Worm (Caenorhabditis elegans) whole organism, L3 larva: ENCODE measurements around the gene Y38F2AR.12.

Experiments used
- R02D3.7 ChIP-seq: fragments of 150-350 bp; optimal IDR thresholded peaks from 2 replicates; lab custom pipeline; 2014; ENCODE audit warnings: missing biosample characterization, missing genetic modification characterization
- ZK546.5 ChIP-seq: sonication (generic microtip); optimal IDR thresholded peaks from 2 replicates; lab custom pipeline; 2017; ENCODE audit warnings: missing biosample characterization, missing genetic modification characterization
- aly-2 ChIP-seq: fragments of 150-350 bp; optimal IDR thresholded peaks from 2 replicates; lab custom pipeline; 2014; ENCODE audit warnings: missing biosample characterization, missing genetic modification characterization
- ama-1 ChIP-seq: fragments of 150-350 bp; optimal IDR thresholded peaks from 2 replicates; lab custom pipeline; 2018
- ceh-16 ChIP-seq: sonication (generic microtip); optimal IDR thresholded peaks from 2 replicates; lab custom pipeline; 2017; ENCODE audit warnings: missing biosample characterization, missing genetic modification characterization
- ceh-28 ChIP-seq: fragments of 150-350 bp; optimal IDR thresholded peaks from 2 replicates; lab custom pipeline; 2014; ENCODE audit warnings: missing biosample characterization, missing genetic modification reagents, missing genetic modification characterization
- ceh-82 ChIP-seq: fragments of 150-350 bp; optimal IDR thresholded peaks from 2 replicates; lab custom pipeline; 2014; ENCODE audit warnings: missing biosample characterization, missing genetic modification characterization
- ceh-9 ChIP-seq: sonication (generic microtip); optimal IDR thresholded peaks from 2 replicates; lab custom pipeline; 2018; ENCODE audit warnings: missing biosample characterization, missing genetic modification characterization
- daf-12 ChIP-seq: fragments of 150-350 bp; optimal IDR thresholded peaks from 2 replicates; lab custom pipeline; 2014; ENCODE audit warnings: missing biosample characterization, missing genetic modification reagents, missing genetic modification characterization
- egl-27 ChIP-seq: sonication (generic microtip); optimal IDR thresholded peaks from 4 replicates; lab custom pipeline; 2017; ENCODE audit warnings: missing biosample characterization, missing genetic modification reagents, missing genetic modification characterization
- egl-5 ChIP-seq: fragments of 150-350 bp; optimal IDR thresholded peaks from 2 replicates; lab custom pipeline; 2017; ENCODE audit warnings: missing biosample characterization, missing genetic modification reagents, missing genetic modification characterization, inconsistent platforms
- elt-1 ChIP-seq: fragments of 150-350 bp; optimal IDR thresholded peaks from 2 replicates; lab custom pipeline; 2014; ENCODE audit warnings: missing biosample characterization, missing genetic modification characterization
- elt-2 ChIP-seq: sonication (generic microtip); optimal IDR thresholded peaks from 2 replicates; lab custom pipeline; 2016; ENCODE audit warnings: missing genetic modification reagents, mild to moderate bottlenecking, missing genetic modification characterization, missing compliant biosample characterization
- elt-3 ChIP-seq, 3 experiments: fragments of 150-350 bp in 1 of 3; sonication (generic microtip) in 2 of 3; optimal IDR thresholded peaks; 2 replicates in 2 of 3; 4 replicates in 1 of 3; lab custom pipeline; 2014 to 2017; ENCODE audit warnings: missing biosample characterization in 3 of 3, missing genetic modification characterization in 3 of 3
- eor-1 ChIP-seq, 2 experiments: fragments of 150-350 bp; optimal IDR thresholded peaks; 2 replicates each; lab custom pipeline; 2014 to 2018; ENCODE audit warnings: missing biosample characterization in 2 of 2, missing genetic modification characterization in 2 of 2
- fkh-10 ChIP-seq: sonication (generic microtip); optimal IDR thresholded peaks from 2 replicates; lab custom pipeline; 2017; ENCODE audit warnings: missing biosample characterization, missing genetic modification reagents, missing genetic modification characterization
- fkh-2 ChIP-seq: fragments of 150-350 bp; optimal IDR thresholded peaks from 2 replicates; lab custom pipeline; 2014; ENCODE audit warnings: missing biosample characterization, missing genetic modification reagents, missing genetic modification characterization
- fos-1 ChIP-seq: fragments of 150-350 bp; optimal IDR thresholded peaks from 2 replicates; lab custom pipeline; 2014; ENCODE audit warnings: missing biosample characterization, missing genetic modification characterization
- hmg-11 ChIP-seq: sonication (generic microtip); optimal IDR thresholded peaks from 2 replicates; lab custom pipeline; 2016; ENCODE audit warnings: missing genetic modification characterization, missing compliant biosample characterization
- jun-1 ChIP-seq: fragments of 150-350 bp; optimal IDR thresholded peaks from 2 replicates; lab custom pipeline; 2014; ENCODE audit warnings: missing biosample characterization, missing genetic modification reagents, missing genetic modification characterization
- lin-15B ChIP-seq: fragments of 150-350 bp; optimal IDR thresholded peaks from 2 replicates; lab custom pipeline; 2014; ENCODE audit warnings: missing biosample characterization, missing genetic modification characterization
- lin-39 ChIP-seq: fragments of 150-350 bp; optimal IDR thresholded peaks from 2 replicates; lab custom pipeline; 2018; ENCODE audit warnings: missing biosample characterization, missing genetic modification reagents, missing genetic modification characterization
- mdl-1 ChIP-seq: fragments of 150-350 bp; optimal IDR thresholded peaks from 2 replicates; lab custom pipeline; 2014; ENCODE audit warnings: missing biosample characterization, missing genetic modification characterization
- mml-1 ChIP-seq: fragments of 150-350 bp; sonication (generic microtip); optimal IDR thresholded peaks from 3 replicates; lab custom pipeline; 2014; ENCODE audit warnings: missing biosample characterization, missing genetic modification characterization
- nfya-1 ChIP-seq: sonication (generic microtip); optimal IDR thresholded peaks from 2 replicates; lab custom pipeline; 2017; ENCODE audit warnings: missing genetic modification characterization, mild to moderate bottlenecking, missing compliant biosample characterization, antibody characterized with exemption, moderate library complexity; ENCODE audit not compliant: insufficient read depth
- nhr-11 ChIP-seq: fragments of 150-350 bp; optimal IDR thresholded peaks from 2 replicates; lab custom pipeline; 2014; ENCODE audit warnings: missing biosample characterization, missing genetic modification characterization
- nhr-12 ChIP-seq: fragments of 150-350 bp; optimal IDR thresholded peaks from 2 replicates; lab custom pipeline; 2014; ENCODE audit warnings: missing biosample characterization, missing genetic modification characterization
- nhr-23 ChIP-seq: fragments of 150-350 bp; optimal IDR thresholded peaks from 2 replicates; lab custom pipeline; 2014; ENCODE audit warnings: missing biosample characterization, missing genetic modification reagents, missing genetic modification characterization
- nhr-237 ChIP-seq: fragments of 150-350 bp; optimal IDR thresholded peaks from 2 replicates; lab custom pipeline; 2014; ENCODE audit warnings: missing biosample characterization, missing genetic modification characterization
- nhr-25 ChIP-seq: sonication (generic microtip); optimal IDR thresholded peaks from 2 replicates; lab custom pipeline; 2017; ENCODE audit warnings: missing biosample characterization, missing genetic modification characterization
- nhr-28 ChIP-seq: fragments of 150-350 bp; optimal IDR thresholded peaks from 2 replicates; lab custom pipeline; 2014; ENCODE audit warnings: missing biosample characterization, missing genetic modification characterization
- nhr-43 ChIP-seq: sonication (generic microtip); optimal IDR thresholded peaks from 2 replicates; lab custom pipeline; 2016; ENCODE audit warnings: mild to moderate bottlenecking, missing genetic modification characterization, missing compliant biosample characterization; ENCODE audit not compliant: poor library complexity, severe bottlenecking
- nhr-67 ChIP-seq: fragments of 150-350 bp; optimal IDR thresholded peaks from 2 replicates; lab custom pipeline; 2014; ENCODE audit warnings: missing biosample characterization, missing genetic modification characterization
- nhr-76 ChIP-seq: fragments of 150-350 bp; sonication (generic microtip); optimal IDR thresholded peaks from 5 replicates; lab custom pipeline; 2014; ENCODE audit warnings: missing biosample characterization, missing genetic modification characterization
- nhr-77 ChIP-seq: fragments of 150-350 bp; optimal IDR thresholded peaks from 2 replicates; lab custom pipeline; 2014; ENCODE audit warnings: missing biosample characterization, missing genetic modification characterization
- pha-4 ChIP-seq: fragments of 150-350 bp; optimal IDR thresholded peaks from 2 replicates; lab custom pipeline; 2014; ENCODE audit warnings: missing biosample characterization, missing genetic modification reagents, missing genetic modification characterization
- pqm-1 ChIP-seq: fragments of 150-350 bp; optimal IDR thresholded peaks from 2 replicates; lab custom pipeline; 2017; ENCODE audit warnings: missing biosample characterization, missing genetic modification characterization, inconsistent platforms
- sea-2 ChIP-seq: fragments of 150-350 bp; sonication (generic microtip); optimal IDR thresholded peaks from 4 replicates; lab custom pipeline; 2014; ENCODE audit warnings: missing biosample characterization, missing genetic modification reagents, missing genetic modification characterization
- skn-1 ChIP-seq: fragments of 150-350 bp; optimal IDR thresholded peaks from 2 replicates; lab custom pipeline; 2014; ENCODE audit warnings: missing biosample characterization, missing genetic modification characterization
- snpc-4 ChIP-seq: fragments of 150-350 bp; optimal IDR thresholded peaks from 2 replicates; lab custom pipeline; 2014; ENCODE audit warnings: missing biosample characterization, missing genetic modification characterization
- tbx-2 ChIP-seq: sonication (generic microtip); optimal IDR thresholded peaks from 2 replicates; lab custom pipeline; 2016; ENCODE audit warnings: mild to moderate bottlenecking, missing genetic modification characterization, missing compliant biosample characterization
- unc-39 ChIP-seq: sonication (generic microtip); optimal IDR thresholded peaks from 4 replicates; lab custom pipeline; 2017; ENCODE audit warnings: missing biosample characterization, missing genetic modification characterization
- unc-62 ChIP-seq: fragments of 150-350 bp; sonication (generic microtip); optimal IDR thresholded peaks from 4 replicates; lab custom pipeline; 2014; ENCODE audit warnings: missing biosample characterization, missing genetic modification reagents, missing genetic modification characterization
- zag-1 ChIP-seq: fragments of 150-350 bp; optimal IDR thresholded peaks from 2 replicates; lab custom pipeline; 2014; ENCODE audit warnings: missing biosample characterization, missing genetic modification characterization
- ztf-11 ChIP-seq: fragments of 150-350 bp; optimal IDR thresholded peaks from 2 replicates; lab custom pipeline; 2014; ENCODE audit warnings: missing biosample characterization, missing genetic modification characterization
- ztf-4 ChIP-seq: fragments of 150-350 bp; optimal IDR thresholded peaks from 2 replicates; lab custom pipeline; 2014; ENCODE audit warnings: missing biosample characterization, missing genetic modification characterization

Y38F2AR.12 gene

DNA sequence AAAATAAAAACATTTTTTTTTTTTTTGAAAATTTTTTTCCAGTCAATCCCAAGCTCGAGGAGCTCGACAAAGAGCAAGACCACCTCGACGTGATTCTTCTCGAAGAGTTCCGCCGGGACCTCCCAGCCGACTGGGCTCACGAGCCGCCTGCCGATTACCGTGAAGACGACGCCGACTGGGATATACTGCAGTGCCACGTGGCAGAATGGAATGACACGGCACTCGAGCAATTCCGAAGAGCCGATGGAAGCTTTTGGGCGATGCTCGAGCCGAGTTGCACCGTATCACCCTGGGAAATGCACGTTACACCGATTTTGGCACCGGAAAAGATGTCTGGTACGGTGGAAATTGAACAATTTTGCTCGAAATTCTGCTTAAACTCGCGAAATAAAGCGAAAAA lies 19.2 kb downstream of the Y38F2AR.12 start:
- TF ChIP-seq mml-1 (tag; lab: Kevin White, UChicago) (no peak), lin-15B (tag; lab: Kevin White, UChicago) (no peak), mdl-1 (tag; lab: Kevin White, UChicago) (no peak), nhr-12 (no peak), nhr-11 (tag; lab: Kevin White, UChicago) (no peak), ceh-9 (no peak), nfya-1 (no peak), ZK546.5 (tag; lab: Kevin White, UChicago) (no peak), ceh-28 (tag; lab: Kevin White, UChicago) (no peak), fos-1 (tag; lab: Kevin White, UChicago) (no peak), hmg-11 (tag; lab: Kevin White, UChicago) (no peak), sea-2 (GFP tag; lab: Kevin White, UChicago) (no peak), fkh-10 (GFP tag; lab: Kevin White, UChicago) (no peak), zag-1 (no peak), egl-27 (no peak), eor-1 (tag; optimal IDR thresholded peaks at IDR 0.05; lab: Kevin White, UChicago) (no peak)

DNA sequence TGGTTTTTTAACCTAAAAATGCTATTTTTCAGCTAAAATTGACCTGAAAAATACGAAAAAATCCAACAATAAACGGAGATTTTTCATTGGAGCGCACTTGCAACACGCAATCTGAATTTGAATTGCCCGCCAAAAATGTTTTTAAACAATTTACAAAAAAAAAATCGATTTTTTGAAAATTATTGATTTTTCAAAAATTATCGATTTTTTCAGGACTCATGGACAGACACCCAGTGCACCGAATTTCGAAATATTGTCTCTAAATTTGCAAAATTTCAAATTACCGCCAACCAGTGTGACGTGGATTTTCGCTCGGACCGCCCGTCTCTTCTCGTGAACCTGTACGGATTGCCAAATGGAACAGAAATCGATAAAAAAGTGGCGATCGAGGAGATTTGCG lies 20.4 kb downstream of the Y38F2AR.12 start:
- TF ChIP-seq nhr-237 (tag; lab: Kevin White, UChicago) = no peak
- TF ChIP-seq ceh-28 (tag; lab: Kevin White, UChicago) = peak; percentile 86

ce11 chrIV:2390804-2391203 lies 21.4 kb downstream of the Y38F2AR.12 start, which contains the start of gene eri-5:
Gene eri-5 (plus strand): TSS chrIV:2390821.
- TF ChIP-seq fkh-2 (no peak), fos-1 (tag; lab: Kevin White, UChicago) (no peak), aly-2 (tag; lab: Kevin White, UChicago) (no peak), zag-1 (no peak), ceh-28 (tag; lab: Kevin White, UChicago) (no peak), skn-1 (tag; lab: Kevin White, UChicago) (no peak), hmg-11 (tag; lab: Kevin White, UChicago) (no peak)

ce11 chrIV:2390251-2390672 lies 22.0 kb downstream of the Y38F2AR.12 start:
- peak; percentile 31 for TF ChIP-seq elt-2 (tag; lab: Kevin White, UChicago)
- TF ChIP-seq lin-15B (tag; lab: Kevin White, UChicago) = peak; percentile 5
- no peak for TF ChIP-seq mdl-1 (tag; lab: Kevin White, UChicago)
- TF ChIP-seq nhr-77 (tag; lab: Kevin White, UChicago) = peak; percentile 18
- peak; percentile 37 for TF ChIP-seq nhr-23 (tag; lab: Kevin White, UChicago)
- no peak for TF ChIP-seq mml-1 (tag; lab: Kevin White, UChicago)
- no peak for TF ChIP-seq eor-1 (tag; optimal IDR thresholded peaks at IDR 0.05; lab: Kevin White, UChicago)
- TF ChIP-seq egl-27 = no peak
- TF ChIP-seq pqm-1 (tag; lab: Kevin White, UChicago) = no peak
- no peak for TF ChIP-seq ztf-11 (tag; lab: Kevin White, UChicago)
- TF ChIP-seq nhr-12 = no peak
- no peak for TF ChIP-seq sea-2 (GFP tag; lab: Kevin White, UChicago)
- TF ChIP-seq ztf-4 (tag; lab: Kevin White, UChicago) = no peak
- TF ChIP-seq nhr-25 = no peak
- peak; percentile 41 for TF ChIP-seq nfya-1
- TF ChIP-seq R02D3.7 (tag; lab: Kevin White, UChicago) = no peak
- TF ChIP-seq snpc-4 = no peak
- TF ChIP-seq nhr-76 (tag; lab: Kevin White, UChicago) = no peak
- no peak for TF ChIP-seq fos-1 (tag; lab: Kevin White, UChicago)
- TF ChIP-seq aly-2 (tag; lab: Kevin White, UChicago) = peak; percentile 45
- no peak for TF ChIP-seq nhr-28 (tag; lab: Kevin White, UChicago)
- TF ChIP-seq pha-4 (tag; lab: Kevin White, UChicago) = peak; percentile 53
- no peak for TF ChIP-seq lin-39 (tag; lab: Kevin White, UChicago)
- no peak for TF ChIP-seq egl-5 (tag; lab: Kevin White, UChicago)
- no peak for TF ChIP-seq nhr-67 (tag; lab: Kevin White, UChicago)
- TF ChIP-seq daf-12 (tag; lab: Kevin White, UChicago) = no peak
- TF ChIP-seq skn-1 (tag; lab: Kevin White, UChicago) = no peak
- TF ChIP-seq nhr-43 = peak; percentile 44
- no peak for TF ChIP-seq jun-1 (tag; lab: Kevin White, UChicago)
- no peak for TF ChIP-seq unc-39 (tag; lab: Kevin White, UChicago)
- TF ChIP-seq nhr-11 (tag; lab: Kevin White, UChicago) = no peak
- TF ChIP-seq zag-1 = no peak
- no peak for TF ChIP-seq unc-62 (GFP tag; lab: Kevin White, UChicago)
- TF ChIP-seq ZK546.5 (tag; lab: Kevin White, UChicago) = no peak
- TF ChIP-seq elt-3 (tag; optimal IDR thresholded peaks at IDR 0.05; lab: Kevin White, UChicago) = no peak
- no peak for TF ChIP-seq tbx-2 (tag; lab: Kevin White, UChicago)
- no peak for TF ChIP-seq ceh-16 (tag; lab: Kevin White, UChicago)
- peak; percentile 42 for TF ChIP-seq ceh-28 (tag; lab: Kevin White, UChicago)
- TF ChIP-seq ama-1 = peak; percentile 51
- no peak for TF ChIP-seq elt-1 (tag; lab: Kevin White, UChicago)
- no peak for TF ChIP-seq fkh-2
- no peak for TF ChIP-seq ceh-82
- TF ChIP-seq nhr-237 (tag; lab: Kevin White, UChicago) = no peak
